Worm (Caenorhabditis elegans): ENCODE measurements around the gene mig-15.
A peak's percentile ranks its signal among the peaks of the same experiment; 100 is the strongest.

Gene mig-15

ce11 chrX:10437421-10437820 is 9.0 kb upstream of the mig-15 start:
- TF ChIP-seq nfya-1 (tag; optimal IDR thresholded peaks at IDR 0.05; ENCODE audit: insufficient read depth) (no peak), ama-1 (optimal IDR thresholded peaks at IDR 0.05) (no peak), nhr-12 (tag; optimal IDR thresholded peaks at IDR 0.05) (no peak), unc-62 (GFP tag; optimal IDR thresholded peaks at IDR 0.05) (no peak), elt-1 (tag; optimal IDR thresholded peaks at IDR 0.05) (no peak), nhr-43 (tag; optimal IDR thresholded peaks at IDR 0.05; ENCODE audit: poor library complexity, severe bottlenecking) (no peak), fkh-10 (GFP tag; optimal IDR thresholded peaks at IDR 0.05) (no peak), elt-3 (tag; optimal IDR thresholded peaks at IDR 0.05) (no peak)

- TF ChIP-seq ztf-11 (tag; optimal IDR thresholded peaks at IDR 0.05) (no peak), tbx-2 (tag; optimal IDR thresholded peaks at IDR 0.05) (peak; percentile 82), jun-1 (tag; optimal IDR thresholded peaks at IDR 0.05) (no peak), R02D3.7 (tag; optimal IDR thresholded peaks at IDR 0.05) (peak; percentile 4), mdl-1 (tag; optimal IDR thresholded peaks at IDR 0.05) (peak; percentile 58), zag-1 (tag; optimal IDR thresholded peaks at IDR 0.05) (peak; percentile 79), hmg-11 (tag; optimal IDR thresholded peaks at IDR 0.05) (peak; percentile 81), lin-39 (tag; optimal IDR thresholded peaks at IDR 0.05) (peak; percentile 94), ceh-28 (tag; optimal IDR thresholded peaks at IDR 0.05) (peak; percentile 63), nhr-28 (tag; optimal IDR thresholded peaks at IDR 0.05) (no peak), egl-27 (tag; optimal IDR thresholded peaks at IDR 0.05) (no peak), elt-2 (tag; optimal IDR thresholded peaks at IDR 0.05) (no peak), nhr-11 (tag; optimal IDR thresholded peaks at IDR 0.05) (peak; percentile 83), pha-4 (tag; optimal IDR thresholded peaks at IDR 0.05) (peak; percentile 26), ceh-82 (tag; optimal IDR thresholded peaks at IDR 0.05) (peak; percentile 56), lin-15B (tag; optimal IDR thresholded peaks at IDR 0.05) (peak; percentile 40), nhr-23 (tag; optimal IDR thresholded peaks at IDR 0.05) (no peak), ceh-16 (tag; optimal IDR thresholded peaks at IDR 0.05) (no peak), egl-5 (tag; optimal IDR thresholded peaks at IDR 0.05) (peak; percentile 72), eor-1 (tag; optimal IDR thresholded peaks at IDR 0.05) (no peak), snpc-4 (tag; optimal IDR thresholded peaks at IDR 0.05) (peak; percentile 30), ceh-9 (tag; optimal IDR thresholded peaks at IDR 0.05) (no peak), aly-2 (tag; optimal IDR thresholded peaks at IDR 0.05) (no peak), daf-12 (tag; optimal IDR thresholded peaks at IDR 0.05) (no peak), unc-39 (tag; optimal IDR thresholded peaks at IDR 0.05) (no peak), fkh-10 (GFP tag; optimal IDR thresholded peaks at IDR 0.05) (peak; percentile 97), nhr-67 (tag; optimal IDR thresholded peaks at IDR 0.05) (no peak), nfya-1 (tag; optimal IDR thresholded peaks at IDR 0.05; ENCODE audit: insufficient read depth) (peak; percentile 86), unc-62 (GFP tag; optimal IDR thresholded peaks at IDR 0.05) (peak; percentile 23)
These were observed 7.1 kb upstream of the mig-15 start for ce11 chrX:10435492-10435939.

ce11 chrX:10433863-10434262 is 5.4 kb upstream of the mig-15 start:
- TF ChIP-seq R02D3.7 (tag; optimal IDR thresholded peaks at IDR 0.05), result no peak
- TF ChIP-seq nfya-1 (tag; optimal IDR thresholded peaks at IDR 0.05; ENCODE audit: insufficient read depth), result peak; percentile 3
- no peak for TF ChIP-seq nhr-76 (tag; optimal IDR thresholded peaks at IDR 0.05)
- TF ChIP-seq eor-1 (tag; optimal IDR thresholded peaks at IDR 0.05), result no peak
- no peak for TF ChIP-seq sea-2 (GFP tag; optimal IDR thresholded peaks at IDR 0.05)

DNA sequence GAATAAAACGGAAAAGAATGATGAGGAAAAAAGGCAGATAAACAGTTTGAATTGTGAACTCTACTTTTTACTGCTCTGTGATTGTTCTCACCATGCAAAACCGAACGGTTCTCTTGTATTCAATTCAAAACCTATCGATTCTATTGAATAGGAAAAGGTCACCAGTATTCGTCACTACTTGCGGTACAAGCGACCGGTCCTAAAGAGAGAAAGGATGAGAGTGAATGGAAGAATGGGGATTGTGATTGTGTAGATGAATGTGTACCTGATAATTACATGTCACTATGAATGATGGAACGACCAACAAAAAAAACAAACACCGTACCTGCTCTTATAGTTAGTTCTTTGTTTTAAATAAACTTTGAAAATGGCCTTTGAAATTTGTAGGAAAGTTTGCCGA is 4.3 kb upstream of the mig-15 start:
- TF ChIP-seq skn-1 (tag; optimal IDR thresholded peaks at IDR 0.05), result no peak

DNA sequence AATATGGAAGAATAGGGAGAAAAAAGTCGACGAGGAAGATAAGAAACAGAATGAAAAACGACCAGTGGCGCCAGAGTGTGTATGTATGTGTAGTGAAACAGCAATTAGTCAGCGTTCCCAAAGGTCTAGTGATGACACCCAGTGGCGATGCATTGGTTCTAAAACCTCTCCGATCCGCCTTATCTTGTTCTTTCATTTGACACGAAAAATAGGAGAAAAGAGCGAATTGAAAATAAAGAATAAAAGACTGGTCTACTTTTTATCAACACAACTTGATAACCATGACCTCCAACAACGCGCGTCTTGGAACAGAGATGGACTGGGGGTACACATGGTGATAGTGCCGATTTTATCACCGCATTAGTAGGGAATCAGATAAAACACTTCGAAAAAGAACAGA is 2.4 kb upstream of the mig-15 start:
- TF ChIP-seq eor-1 (tag; optimal IDR thresholded peaks at IDR 0.05), result no peak
- peak; percentile 84 for TF ChIP-seq elt-2 (tag; optimal IDR thresholded peaks at IDR 0.05)
- TF ChIP-seq nhr-67 (tag; optimal IDR thresholded peaks at IDR 0.05), result no peak
- TF ChIP-seq nhr-77 (tag; optimal IDR thresholded peaks at IDR 0.05), result no peak
- TF ChIP-seq nhr-11 (tag; optimal IDR thresholded peaks at IDR 0.05), result no peak
- no peak for TF ChIP-seq ZK546.5 (tag; optimal IDR thresholded peaks at IDR 0.05)
- peak; percentile 46 for TF ChIP-seq nfya-1 (tag; optimal IDR thresholded peaks at IDR 0.05; ENCODE audit: insufficient read depth)
- no peak for TF ChIP-seq ztf-11 (tag; optimal IDR thresholded peaks at IDR 0.05)
- TF ChIP-seq mml-1 (tag; optimal IDR thresholded peaks at IDR 0.05), result no peak
- no peak for TF ChIP-seq lsy-12 (tag; optimal IDR thresholded peaks at IDR 0.05)
- TF ChIP-seq ceh-82 (tag; optimal IDR thresholded peaks at IDR 0.05), result no peak
- no peak for TF ChIP-seq ceh-9 (tag; optimal IDR thresholded peaks at IDR 0.05)
- no peak for TF ChIP-seq ama-1 (optimal IDR thresholded peaks at IDR 0.05)
- TF ChIP-seq R02D3.7 (tag; optimal IDR thresholded peaks at IDR 0.05), result no peak
- no peak for TF ChIP-seq jun-1 (tag; optimal IDR thresholded peaks at IDR 0.05)
- peak; percentile 33 for TF ChIP-seq nhr-43 (tag; optimal IDR thresholded peaks at IDR 0.05; ENCODE audit: poor library complexity, severe bottlenecking)
- TF ChIP-seq hmg-11 (tag; optimal IDR thresholded peaks at IDR 0.05), result peak; percentile 14
- TF ChIP-seq nhr-25 (tag; optimal IDR thresholded peaks at IDR 0.05), result peak; percentile 8
- TF ChIP-seq ceh-28 (tag; optimal IDR thresholded peaks at IDR 0.05), result peak; percentile 11
- TF ChIP-seq skn-1 (tag; optimal IDR thresholded peaks at IDR 0.05), result no peak
- no peak for TF ChIP-seq nhr-237 (tag; optimal IDR thresholded peaks at IDR 0.05)
- no peak for TF ChIP-seq fkh-2 (tag; optimal IDR thresholded peaks at IDR 0.05)
- no peak for TF ChIP-seq unc-39 (tag; optimal IDR thresholded peaks at IDR 0.05)
- no peak for TF ChIP-seq aly-2 (tag; optimal IDR thresholded peaks at IDR 0.05)
- TF ChIP-seq fos-1 (tag; optimal IDR thresholded peaks at IDR 0.05), result no peak
- TF ChIP-seq nhr-28 (tag; optimal IDR thresholded peaks at IDR 0.05), result no peak
